Fruit fly (Drosophila melanogaster) whole organism, wandering third instar larva: Measurements from ENCODE around the gene eEF2.

Experiments
- Abd-B ChIP-seq: fragments of >200 bp; optimal IDR thresholded peaks from 2 replicates; lab custom pipeline; 2017; ENCODE audit warnings: missing biosample characterization, missing genetic modification characterization
- CG32264 ChIP-seq: fragments of 200-800 bp; sonication (Bioruptor generic); optimal IDR thresholded peaks from 2 replicates; lab custom pipeline; 2016; ENCODE audit warnings: missing biosample characterization, missing genetic modification characterization
- CG9705 ChIP-seq: fragments of 200-800 bp; sonication (Bioruptor generic); optimal IDR thresholded peaks from 2 replicates; lab custom pipeline; 2018; ENCODE audit warnings: missing biosample characterization, mild to moderate bottlenecking, missing genetic modification characterization
- CrebA ChIP-seq: fragments of 200-800 bp; sonication (Bioruptor generic); optimal IDR thresholded peaks from 2 replicates; lab custom pipeline; 2016; ENCODE audit warnings: missing biosample characterization, mild to moderate bottlenecking, missing genetic modification characterization, borderline replicate concordance
- Dfd ChIP-seq: fragments of >200 bp; optimal IDR thresholded peaks from 2 replicates; lab custom pipeline; 2017; ENCODE audit warnings: missing biosample characterization, missing genetic modification characterization
- Dif ChIP-seq: fragments of 200-275, 200-300 bp; sonication (Bioruptor generic); optimal IDR thresholded peaks from 2 replicates; lab custom pipeline; 2018; ENCODE audit warnings: missing biosample characterization, missing genetic modification characterization; ENCODE audit not compliant: partially characterized antibody
- GATAd ChIP-seq: sonication (Bioruptor generic); optimal IDR thresholded peaks from 2 replicates; lab custom pipeline; 2016; ENCODE audit warnings: missing biosample characterization, missing genetic modification characterization
- HLH106 ChIP-seq: fragments of 200-800 bp; optimal IDR thresholded peaks from 3 replicates; lab custom pipeline; 2019; ENCODE audit warnings: missing biosample characterization, mild to moderate bottlenecking, missing genetic modification characterization, moderate library complexity
- Hnf4 ChIP-seq: fragments of 200-800 bp; sonication (Bioruptor generic); optimal IDR thresholded peaks from 2 replicates; lab custom pipeline; 2016; ENCODE audit warnings: missing biosample characterization, mild to moderate bottlenecking, missing genetic modification characterization
- Hr78 ChIP-seq: fragments of >200 bp; optimal IDR thresholded peaks from 2 replicates; lab custom pipeline; 2017; ENCODE audit warnings: missing biosample characterization, missing genetic modification characterization
- Hr83 ChIP-seq: fragments of 200-300 bp; sonication (Bioruptor generic); optimal IDR thresholded peaks from 2 replicates; lab custom pipeline; 2016; ENCODE audit warnings: missing biosample characterization, mild to moderate bottlenecking, missing genetic modification characterization, moderate library complexity; ENCODE audit not compliant: poor library complexity, severe bottlenecking
- Jra ChIP-seq: sonication (Bioruptor generic); optimal IDR thresholded peaks from 2 replicates; lab custom pipeline; 2016; ENCODE audit warnings: missing biosample characterization, missing genetic modification characterization
- Mio ChIP-seq: sonication (Bioruptor generic); optimal IDR thresholded peaks from 2 replicates; lab custom pipeline; 2016; ENCODE audit warnings: missing biosample characterization, missing genetic modification characterization
- Myc ChIP-seq: fragments of >200 bp; optimal IDR thresholded peaks from 2 replicates; lab custom pipeline; 2017
- N ChIP-seq: fragments of >200 bp; optimal IDR thresholded peaks from 2 replicates; lab custom pipeline; 2018; ENCODE audit warnings: missing biosample characterization, missing external identifiers, missing genetic modification characterization
- OdsH ChIP-seq: fragments of 200-800 bp; sonication (Bioruptor generic); optimal IDR thresholded peaks from 2 replicates; lab custom pipeline; 2016; ENCODE audit warnings: missing biosample characterization, mild to moderate bottlenecking, missing genetic modification characterization
- Rel ChIP-seq, 2 experiments: fragments of 200-800 bp; sonication (Bioruptor generic) in 1 of 2; optimal IDR thresholded peaks; 2 replicates in 1 of 2; 3 replicates in 1 of 2; lab custom pipeline; 2016 to 2019; ENCODE audit warnings: mild to moderate bottlenecking in 2 of 2, missing biosample characterization in 2 of 2, missing genetic modification characterization in 2 of 2, moderate library complexity in 1 of 2
- Sp1 ChIP-seq: fragments of 200-800 bp; sonication (Bioruptor generic); optimal IDR thresholded peaks from 3 replicates; lab custom pipeline; 2019; ENCODE audit warnings: missing biosample characterization, mild to moderate bottlenecking, missing genetic modification characterization, moderate library complexity
- Vsx2 ChIP-seq: fragments of 200-300, 225-300 bp; sonication (Bioruptor generic); optimal IDR thresholded peaks from 2 replicates; lab custom pipeline; 2018; ENCODE audit warnings: missing biosample characterization, missing genetic modification characterization; ENCODE audit not compliant: partially characterized antibody
- br ChIP-seq: fragments of 200-800 bp; sonication (Bioruptor generic); optimal IDR thresholded peaks from 2 replicates; lab custom pipeline; 2016; ENCODE audit warnings: missing biosample characterization, missing genetic modification characterization
- brk ChIP-seq: fragments of 200-800 bp; sonication (Bioruptor generic); optimal IDR thresholded peaks from 2 replicates; lab custom pipeline; 2016; ENCODE audit warnings: missing biosample characterization, mild to moderate bottlenecking, missing genetic modification characterization
- dl ChIP-seq, 2 experiments: fragments of 175-275, 200-275 bp in 1 of 2; fragments of 200-275 bp in 1 of 2; sonication (Bioruptor generic); optimal IDR thresholded peaks; lab custom pipeline; 2018; ENCODE audit warnings: mild to moderate bottlenecking in 2 of 2, missing biosample characterization in 2 of 2, missing genetic modification characterization in 2 of 2, moderate library complexity in 2 of 2; ENCODE audit not compliant: partially characterized antibody in 2 of 2, insufficient read depth in 1 of 2
- dmrt93B ChIP-seq: fragments of 200-800 bp; sonication (Bioruptor generic); optimal IDR thresholded peaks from 2 replicates; lab custom pipeline; 2018; ENCODE audit warnings: missing biosample characterization, mild to moderate bottlenecking, missing genetic modification characterization
- dsf ChIP-seq: sonication (Bioruptor generic); optimal IDR thresholded peaks from 2 replicates; lab custom pipeline; 2016; ENCODE audit warnings: missing biosample characterization, missing genetic modification characterization, borderline replicate concordance
- ey ChIP-seq: fragments of 200-800 bp; sonication (Bioruptor generic); optimal IDR thresholded peaks from 2 replicates; lab custom pipeline; 2016; ENCODE audit warnings: missing biosample characterization, missing genetic modification characterization
- foxo ChIP-seq, 2 experiments: fragments of 200-800 bp; sonication (Bioruptor generic); optimal IDR thresholded peaks; 2 replicates in 1 of 2; 3 replicates in 1 of 2; lab custom pipeline; 2016 to 2017; ENCODE audit warnings: missing biosample characterization in 2 of 2, missing genetic modification characterization in 2 of 2
- fru ChIP-seq: fragments of 200-800 bp; sonication (Bioruptor generic); optimal IDR thresholded peaks from 3 replicates; lab custom pipeline; 2016; ENCODE audit warnings: missing biosample characterization, mild to moderate bottlenecking, missing genetic modification characterization
- h ChIP-seq: fragments of 200-800 bp; sonication (Bioruptor generic); optimal IDR thresholded peaks from 3 replicates; lab custom pipeline; 2016; ENCODE audit warnings: missing biosample characterization, mild to moderate bottlenecking, missing genetic modification characterization
- jim ChIP-seq: fragments of 175-275, 200-325 bp; sonication (Bioruptor generic); optimal IDR thresholded peaks from 2 replicates; lab custom pipeline; 2016; ENCODE audit warnings: missing biosample characterization, mild to moderate bottlenecking, missing genetic modification characterization
- lola ChIP-seq: fragments of >200 bp; optimal IDR thresholded peaks from 2 replicates; lab custom pipeline; 2017; ENCODE audit warnings: missing biosample characterization, missing genetic modification characterization
- pan ChIP-seq: fragments of >200 bp; optimal IDR thresholded peaks from 2 replicates; lab custom pipeline; 2017
- psq ChIP-seq: fragments of 200-800 bp; sonication (Bioruptor generic); optimal IDR thresholded peaks from 3 replicates; lab custom pipeline; 2017; ENCODE audit warnings: missing biosample characterization, mild to moderate bottlenecking, missing genetic modification characterization, moderate library complexity
- rgr ChIP-seq: fragments of 200-800 bp; sonication (Bioruptor generic); optimal IDR thresholded peaks from 3 replicates; lab custom pipeline; 2016; ENCODE audit warnings: missing biosample characterization, mild to moderate bottlenecking, missing genetic modification characterization
- sage ChIP-seq: fragments of 200-800 bp; sonication (Bioruptor generic); optimal IDR thresholded peaks from 2 replicates; lab custom pipeline; 2016; ENCODE audit warnings: missing biosample characterization, mild to moderate bottlenecking, missing genetic modification characterization
- sv ChIP-seq: fragments of 200-800 bp; sonication (Bioruptor generic); optimal IDR thresholded peaks from 3 replicates; lab custom pipeline; 2016; ENCODE audit warnings: missing biosample characterization, missing genetic modification characterization
- tai ChIP-seq: sonication (Bioruptor generic); optimal IDR thresholded peaks from 2 replicates; lab custom pipeline; 2016; ENCODE audit warnings: missing biosample characterization, missing genetic modification characterization
- usp ChIP-seq: fragments of >200 bp; optimal IDR thresholded peaks from 2 replicates; lab custom pipeline; 2017; ENCODE audit warnings: missing biosample characterization, missing genetic modification characterization
- woc ChIP-seq: sonication (Bioruptor generic); optimal IDR thresholded peaks from 2 replicates; lab custom pipeline; 2016; ENCODE audit warnings: missing biosample characterization, mild to moderate bottlenecking, missing genetic modification characterization

The eEF2 gene

DNA sequence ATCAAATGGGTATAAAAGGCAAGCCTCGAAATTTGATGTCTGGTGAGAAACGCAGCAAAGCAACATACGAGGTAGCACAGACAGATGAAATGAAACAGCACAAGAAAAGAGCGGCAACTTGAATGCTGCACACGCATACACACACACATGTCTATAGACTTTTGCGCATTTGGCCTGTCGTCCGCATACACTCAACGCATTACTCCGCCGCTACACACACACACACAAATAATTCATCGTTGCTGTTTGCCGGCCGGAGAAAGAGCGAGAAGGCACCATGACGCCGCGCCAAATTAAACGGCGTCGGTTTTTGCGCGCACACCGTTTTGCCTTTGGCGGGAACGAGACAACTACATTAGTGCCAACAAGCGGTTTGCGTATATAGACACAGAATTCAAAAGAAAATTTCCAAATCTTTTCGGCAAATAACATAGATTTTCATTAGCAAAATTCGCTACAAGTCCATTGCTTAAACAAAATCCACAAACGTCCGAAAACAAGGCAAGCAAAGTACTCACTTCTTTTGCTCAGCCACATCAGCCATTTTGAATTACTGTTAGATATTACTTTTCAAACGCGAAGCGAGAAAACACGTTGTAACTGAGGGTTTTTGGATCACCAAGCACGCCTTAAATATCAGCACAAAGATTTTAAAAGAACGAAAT, 52.7 kb downstream of the eEF2 start:
- TF ChIP-seq foxo (GFP tag; optimal IDR thresholded peaks at IDR 0.05; lab: Kevin White, UChicago) = no peak
- no peak for TF ChIP-seq woc
- no peak for TF ChIP-seq Myc
- TF ChIP-seq CG32264 (GFP tag; lab: Kevin White, UChicago) = no peak
- TF ChIP-seq Sp1 (GFP tag; lab: Kevin White, UChicago) = no peak
- peak; percentile 75 for TF ChIP-seq N (GFP tag; lab: Kevin White, UChicago)
- no peak for TF ChIP-seq GATAd (GFP tag; lab: Kevin White, UChicago)
- TF ChIP-seq HLH106 (tag; lab: Kevin White, UChicago) = no peak
- peak; percentile 52 for TF ChIP-seq fru (GFP tag; lab: Kevin White, UChicago)
- no peak for TF ChIP-seq h (GFP tag; lab: Kevin White, UChicago)
- TF ChIP-seq ey = no peak
- TF ChIP-seq Dif = peak; percentile 82
- no peak for TF ChIP-seq Rel (GFP tag; optimal IDR thresholded peaks at IDR 0.05; lab: Kevin White, UChicago)
- TF ChIP-seq Rel (tag; optimal IDR thresholded peaks at IDR 0.05; lab: Kevin White, UChicago) = no peak
- no peak for TF ChIP-seq usp (GFP tag; lab: Kevin White, UChicago)
- no peak for TF ChIP-seq Hnf4 (GFP tag; lab: Kevin White, UChicago)
- peak; percentile 43 for TF ChIP-seq Jra (GFP tag; lab: Kevin White, UChicago)
- TF ChIP-seq Hr78 (GFP tag; lab: Kevin White, UChicago) = no peak
- TF ChIP-seq CrebA (GFP tag; lab: Kevin White, UChicago) = peak; percentile 26
- TF ChIP-seq OdsH (GFP tag; lab: Kevin White, UChicago) = no peak
- no peak for TF ChIP-seq lola
- no peak for TF ChIP-seq dsf (GFP tag; lab: Kevin White, UChicago)
- no peak for TF ChIP-seq pan (lab: Kevin White, UChicago)
- no peak for TF ChIP-seq CG9705 (GFP tag; lab: Kevin White, UChicago)
- TF ChIP-seq rgr (GFP tag; lab: Kevin White, UChicago) = peak; percentile 43
- no peak for TF ChIP-seq Dfd (GFP tag; lab: Kevin White, UChicago)
- TF ChIP-seq psq (GFP tag; lab: Kevin White, UChicago) = peak; percentile 33
- TF ChIP-seq br (GFP tag; lab: Kevin White, UChicago) = no peak
- no peak for TF ChIP-seq Abd-B (GFP tag; lab: Kevin White, UChicago)
- TF ChIP-seq brk (GFP tag; lab: Kevin White, UChicago) = no peak
- no peak for TF ChIP-seq Vsx2
- TF ChIP-seq dmrt93B (GFP tag; lab: Kevin White, UChicago) = no peak
- peak; percentile 7 for TF ChIP-seq jim (GFP tag; lab: Kevin White, UChicago)
- TF ChIP-seq Hr83 = peak; percentile 94
- peak in 1 of 2 experiments; percentile 58 for TF ChIP-seq dl (GFP tag; optimal IDR thresholded peaks at IDR 0.05; lab: Kevin White, UChicago; ENCODE audit: insufficient read depth in 1 of 2, partially characterized antibody in 2 of 2)
- no peak for TF ChIP-seq tai (GFP tag; lab: Kevin White, UChicago)
- TF ChIP-seq sv (GFP tag; lab: Kevin White, UChicago) = no peak
- no peak for TF ChIP-seq Mio (GFP tag; lab: Kevin White, UChicago)
- peak; percentile 38 for TF ChIP-seq sage (GFP tag; lab: Kevin White, UChicago)

dm6 chr2L:21628533-21628932, 53.4 kb downstream of the eEF2 start:
- peak; percentile 3 for TF ChIP-seq Sp1 (GFP tag; lab: Kevin White, UChicago)
- TF ChIP-seq Hnf4 (GFP tag; lab: Kevin White, UChicago) = peak; percentile 16
- no peak for TF ChIP-seq sage (GFP tag; lab: Kevin White, UChicago)
- peak; percentile 2 for TF ChIP-seq brk (GFP tag; lab: Kevin White, UChicago)
- TF ChIP-seq Jra (GFP tag; lab: Kevin White, UChicago) = no peak
- no peak for TF ChIP-seq dsf (GFP tag; lab: Kevin White, UChicago)
- no peak for TF ChIP-seq dl (GFP tag; optimal IDR thresholded peaks at IDR 0.05; lab: Kevin White, UChicago; ENCODE audit: insufficient read depth in 1 of 2, partially characterized antibody in 2 of 2)
- TF ChIP-seq Abd-B (GFP tag; lab: Kevin White, UChicago) = no peak
- peak; percentile 46 for TF ChIP-seq Dif
- no peak for TF ChIP-seq psq (GFP tag; lab: Kevin White, UChicago)
- no peak for TF ChIP-seq Myc
- no peak for TF ChIP-seq Vsx2
- TF ChIP-seq, all 38 proteins: peak for 4
